Worm (Caenorhabditis elegans): ENCODE data around the gene Y19D2B.1.
"Not testable (repeated sequence)": the region's sequence is repeated elsewhere in the genome, so short reads cannot be mapped to it uniquely, and the experiment has no call there.

Gene Y19D2B.1

DNA sequence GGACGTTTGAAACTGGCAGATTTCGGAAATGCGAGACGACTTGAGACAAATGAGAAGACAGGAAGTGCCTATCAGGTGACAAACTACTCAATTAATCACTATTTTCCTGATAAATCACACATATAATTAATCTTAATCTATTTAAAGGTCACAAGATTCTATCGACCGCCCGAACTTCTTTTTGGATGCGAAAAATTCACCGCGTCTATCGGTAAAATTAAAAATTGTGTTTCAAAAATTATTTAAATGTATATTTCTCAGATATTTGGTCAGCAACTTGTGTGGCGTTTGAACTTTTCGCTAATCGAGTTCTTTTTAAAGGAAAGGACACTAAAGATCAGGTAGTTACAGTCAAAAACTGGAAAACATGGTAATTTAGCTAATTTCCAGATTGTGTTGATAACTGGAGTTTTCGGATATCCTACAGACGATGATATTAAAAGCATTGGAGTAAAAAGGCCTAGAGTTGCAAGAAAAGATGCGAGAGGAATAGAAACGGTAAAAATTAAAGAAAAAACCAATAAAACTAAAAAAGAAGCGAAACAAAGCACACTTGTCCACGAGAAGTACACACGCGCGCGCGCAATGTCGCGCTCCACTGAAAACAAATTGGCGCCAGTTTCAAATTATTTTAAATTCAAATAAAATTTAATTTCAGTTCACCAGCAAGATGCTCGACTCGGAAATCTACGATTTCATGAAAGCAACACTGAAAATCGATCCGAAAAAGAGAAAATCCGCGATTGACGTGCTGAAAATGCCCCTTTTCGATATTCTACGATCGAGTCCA lies 25.7 kb upstream of the Y19D2B.1 start:
- TF ChIP-seq klf-2 (GFP tag; conservative IDR thresholded peaks at IDR 0.05) (no peak), ref-1 (GFP tag; conservative IDR thresholded peaks at IDR 0.05) (no peak), ztf-23 (GFP tag; IDR thresholded peaks at IDR 0.05) (no peak), tab-1 (GFP tag; IDR thresholded peaks at IDR 0.05) (no peak), cog-1 (tag; optimal IDR thresholded peaks at IDR 0.05) (no peak), med-1 (GFP tag; optimal IDR thresholded peaks at IDR 0.05; ENCODE audit: insufficient read depth) (no peak), flt-1 (GFP tag; IDR thresholded peaks at IDR 0.05) (no peak)

DNA sequence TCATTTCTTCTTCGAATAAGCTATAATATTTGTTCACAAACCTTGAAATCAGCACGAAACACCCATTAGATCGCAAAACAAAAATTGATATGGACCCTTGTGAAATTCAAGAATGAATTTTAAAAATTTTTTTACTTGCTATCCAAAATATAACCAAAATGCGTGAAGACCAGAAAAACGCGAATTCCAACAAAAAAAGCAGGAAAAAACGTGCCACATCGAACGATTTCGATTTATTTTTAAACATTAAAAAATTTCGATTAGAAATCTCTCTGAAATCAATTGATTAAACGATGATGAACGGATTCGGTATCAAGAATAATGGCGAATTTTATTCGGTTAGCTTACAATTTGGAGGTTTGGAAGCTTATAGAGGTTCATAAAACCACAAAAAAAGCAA lies 24.5 kb upstream of the Y19D2B.1 start, which contains the start of the genes tceb-3 and gskl-1:
Gene tceb-3 (minus strand): TSS at position 101 of the 400 bp plus-strand sequence.
Gene gskl-1 (plus strand): TSS at position 243 of the 400 bp plus-strand sequence.
- TF ChIP-seq cog-1 (tag; optimal IDR thresholded peaks at IDR 0.05) (no peak), klf-2 (GFP tag; conservative IDR thresholded peaks at IDR 0.05) (no peak), flt-1 (GFP tag; IDR thresholded peaks at IDR 0.05) (no peak), tab-1 (GFP tag; IDR thresholded peaks at IDR 0.05) (no peak), ztf-23 (GFP tag; IDR thresholded peaks at IDR 0.05) (no peak), T22C8.4 (GFP tag; IDR thresholded peaks at IDR 0.05) (no peak), ref-1 (GFP tag; conservative IDR thresholded peaks at IDR 0.05) (no peak), ztf-29 (GFP tag; IDR thresholded peaks at IDR 0.05) (no peak), med-1 (GFP tag; optimal IDR thresholded peaks at IDR 0.05; ENCODE audit: insufficient read depth) (no peak)

DNA sequence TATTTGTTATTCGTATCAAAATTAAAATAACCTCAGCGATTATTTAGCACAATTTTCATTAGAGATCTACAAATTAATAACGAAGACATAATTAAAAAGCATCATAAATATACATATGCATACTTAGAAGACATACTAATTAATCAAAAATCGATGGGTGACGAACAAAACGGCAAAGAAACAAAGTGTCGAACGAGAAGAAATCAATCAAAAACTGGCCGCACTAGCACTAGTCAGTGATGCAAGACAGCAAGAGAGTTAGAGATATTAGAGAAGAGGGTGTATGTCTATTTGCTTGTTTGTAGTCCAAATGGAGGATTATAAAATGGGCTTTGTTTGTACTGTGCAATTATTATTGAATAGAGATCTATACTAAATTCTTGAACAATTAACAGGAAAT lies 24.1 kb upstream of the Y19D2B.1 start:
- TF ChIP-seq flt-1 (GFP tag; IDR thresholded peaks at IDR 0.05): no peak
- no peak for TF ChIP-seq ztf-23 (GFP tag; IDR thresholded peaks at IDR 0.05)
- no peak for TF ChIP-seq T22C8.4 (GFP tag; IDR thresholded peaks at IDR 0.05)

DNA sequence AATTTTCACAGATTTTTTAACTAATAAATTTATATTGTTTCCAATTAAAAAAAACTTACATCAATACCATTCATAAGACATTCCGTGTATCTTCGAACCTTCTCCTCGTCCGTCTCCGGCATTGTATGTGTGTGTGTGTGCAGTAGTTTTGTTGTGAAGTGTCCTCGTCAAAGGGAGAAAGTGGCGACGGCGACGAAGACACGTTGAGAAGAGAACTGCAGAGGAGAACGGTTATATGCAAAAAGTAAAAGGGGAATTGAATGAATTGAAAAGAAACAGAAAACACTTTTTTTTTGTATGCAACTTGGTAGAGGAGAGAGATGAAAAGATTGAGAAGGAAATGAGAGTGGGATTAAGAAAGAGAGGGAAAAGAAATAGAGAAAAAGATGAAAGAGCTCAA lies 22.7 kb upstream of the Y19D2B.1 start:
- TF ChIP-seq T22C8.4 (GFP tag; IDR thresholded peaks at IDR 0.05): no peak
- no peak for TF ChIP-seq tab-1 (GFP tag; IDR thresholded peaks at IDR 0.05)
- TF ChIP-seq ztf-23 (GFP tag; IDR thresholded peaks at IDR 0.05): no peak
- no peak for TF ChIP-seq med-1 (GFP tag; optimal IDR thresholded peaks at IDR 0.05; ENCODE audit: insufficient read depth)
- TF ChIP-seq ref-1 (GFP tag; conservative IDR thresholded peaks at IDR 0.05): no peak
- TF ChIP-seq flt-1 (GFP tag; IDR thresholded peaks at IDR 0.05): no peak
- no peak for TF ChIP-seq ztf-29 (GFP tag; IDR thresholded peaks at IDR 0.05)
- no peak for TF ChIP-seq cog-1 (tag; optimal IDR thresholded peaks at IDR 0.05)
- no peak for TF ChIP-seq klf-2 (GFP tag; conservative IDR thresholded peaks at IDR 0.05)

DNA sequence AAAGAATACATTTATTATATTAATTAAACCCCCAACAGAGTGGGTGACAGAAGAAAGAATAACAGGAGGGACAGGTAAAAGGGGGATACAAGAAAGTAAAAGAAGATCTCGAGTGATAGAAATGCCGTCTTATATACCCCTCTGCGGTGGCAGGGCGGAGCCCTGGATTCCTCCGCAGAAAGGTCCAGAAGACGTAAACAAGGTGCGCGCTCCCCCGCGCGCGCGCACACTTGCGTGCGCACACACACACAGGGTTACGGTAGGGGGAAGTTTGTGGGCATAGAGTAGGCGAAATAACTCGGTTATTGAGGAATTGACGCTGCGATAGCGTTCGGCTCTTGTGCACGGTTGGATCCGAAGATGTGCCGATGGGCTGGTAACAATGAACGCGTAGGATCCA lies 19.1 kb upstream of the Y19D2B.1 start, which contains the start of gene R03D7.15:
Gene R03D7.15 (plus strand): TSS at position 299 of the 400 bp plus-strand sequence.
- not testable (repeated sequence) for TF ChIP-seq T22C8.4 (GFP tag; IDR thresholded peaks at IDR 0.05); ztf-23 (GFP tag; IDR thresholded peaks at IDR 0.05); klf-2 (GFP tag; conservative IDR thresholded peaks at IDR 0.05)

DNA sequence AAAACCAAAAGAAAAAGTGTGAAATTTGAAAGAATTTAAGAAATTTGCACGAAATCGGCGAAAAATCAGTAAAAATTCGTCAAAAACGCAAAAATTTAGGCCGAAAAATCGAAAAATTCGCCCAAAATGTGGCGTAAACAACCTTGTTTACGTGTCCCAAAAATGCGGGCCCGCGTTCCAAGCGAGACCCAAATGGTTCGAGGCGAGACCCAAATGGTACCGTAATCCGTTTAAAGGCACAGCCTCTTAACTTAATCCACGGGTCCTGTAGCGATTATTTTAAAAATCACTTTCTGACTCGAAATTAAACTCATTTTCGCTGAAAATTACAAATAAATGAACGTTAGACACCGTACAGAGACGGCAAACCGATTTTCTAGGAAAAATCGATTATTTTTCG lies 12.6 kb upstream of the Y19D2B.1 start:
- TF ChIP-seq ztf-23 (GFP tag; IDR thresholded peaks at IDR 0.05) (no peak), flt-1 (GFP tag; IDR thresholded peaks at IDR 0.05) (no peak), T22C8.4 (GFP tag; IDR thresholded peaks at IDR 0.05) (no peak)

DNA sequence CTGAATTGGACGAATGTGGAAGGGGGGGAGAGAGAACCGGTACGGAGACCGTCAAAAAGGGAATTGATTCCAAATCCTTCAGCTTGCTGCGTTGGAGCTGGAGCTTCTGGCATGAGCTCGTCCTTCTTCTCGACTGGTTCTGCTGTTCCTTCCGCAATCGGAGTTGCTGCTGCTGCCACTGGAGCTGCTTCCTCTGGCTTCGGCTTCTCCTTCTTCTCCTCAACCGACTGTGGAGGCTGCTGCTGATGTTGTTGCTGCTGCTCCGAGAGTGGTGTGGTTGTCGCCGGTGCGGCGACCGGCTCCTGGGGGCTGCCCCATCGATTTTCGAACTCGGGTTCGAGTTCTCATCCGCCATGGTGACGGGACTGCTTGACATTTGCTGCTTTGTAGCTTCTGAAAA lies 12.0 kb upstream of the Y19D2B.1 start, which contains the start of gene R03D7.2:
Gene R03D7.2 (minus strand): TSS at position 399 of the 400 bp plus-strand sequence.
- TF ChIP-seq ztf-29 (GFP tag; IDR thresholded peaks at IDR 0.05) (no peak), tab-1 (GFP tag; IDR thresholded peaks at IDR 0.05) (no peak), flt-1 (GFP tag; IDR thresholded peaks at IDR 0.05) (no peak), klf-2 (GFP tag; conservative IDR thresholded peaks at IDR 0.05) (no peak), cog-1 (tag; optimal IDR thresholded peaks at IDR 0.05) (no peak), T22C8.4 (GFP tag; IDR thresholded peaks at IDR 0.05) (no peak), med-1 (GFP tag; optimal IDR thresholded peaks at IDR 0.05; ENCODE audit: insufficient read depth) (no peak), ref-1 (GFP tag; conservative IDR thresholded peaks at IDR 0.05) (no peak), ztf-23 (GFP tag; IDR thresholded peaks at IDR 0.05) (no peak)

DNA sequence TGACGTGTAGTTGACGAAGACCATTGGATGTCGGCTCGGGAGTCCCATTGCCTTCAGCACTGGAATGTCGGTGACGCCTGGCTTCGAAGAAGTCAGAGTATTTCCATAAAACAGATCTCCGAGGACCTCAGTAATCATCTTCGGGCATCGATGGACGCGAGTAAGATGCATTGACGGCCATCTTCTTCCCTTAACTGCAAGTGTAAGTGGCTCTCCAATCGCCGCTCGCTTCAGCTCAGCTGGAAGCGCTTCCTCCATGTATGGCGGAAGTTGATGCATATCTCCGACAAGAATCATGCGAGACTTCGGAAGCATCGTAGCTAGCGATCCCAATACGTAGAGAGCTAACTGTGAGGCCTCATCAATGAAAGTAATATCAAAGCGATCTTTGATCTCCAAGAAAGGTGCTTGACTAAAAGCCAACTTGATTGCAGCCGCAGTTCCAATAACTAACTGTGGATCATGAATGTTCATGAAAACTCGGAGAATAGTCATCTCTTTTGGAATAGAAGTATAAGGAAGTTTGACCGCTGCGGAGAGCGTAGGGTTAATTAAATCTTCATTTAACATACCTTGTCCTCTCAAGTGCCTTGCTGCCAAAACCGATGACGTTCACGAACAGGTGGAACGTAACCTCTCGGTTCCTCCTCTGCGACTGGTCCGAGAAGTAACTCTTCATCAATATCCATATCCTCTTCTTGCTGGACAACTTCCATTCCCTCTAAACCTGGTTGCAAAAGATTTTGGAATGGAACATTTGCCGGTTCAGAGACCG lies 11.4 kb upstream of the Y19D2B.1 start:
- TF ChIP-seq T22C8.4 (GFP tag; IDR thresholded peaks at IDR 0.05) (no peak), klf-2 (GFP tag; conservative IDR thresholded peaks at IDR 0.05) (no peak), cog-1 (tag; optimal IDR thresholded peaks at IDR 0.05) (no peak), ztf-23 (GFP tag; IDR thresholded peaks at IDR 0.05) (no peak), tab-1 (GFP tag; IDR thresholded peaks at IDR 0.05) (no peak), med-1 (GFP tag; optimal IDR thresholded peaks at IDR 0.05; ENCODE audit: insufficient read depth) (no peak), ref-1 (GFP tag; conservative IDR thresholded peaks at IDR 0.05) (no peak), ztf-29 (GFP tag; IDR thresholded peaks at IDR 0.05) (no peak), flt-1 (GFP tag; IDR thresholded peaks at IDR 0.05) (no peak)

DNA sequence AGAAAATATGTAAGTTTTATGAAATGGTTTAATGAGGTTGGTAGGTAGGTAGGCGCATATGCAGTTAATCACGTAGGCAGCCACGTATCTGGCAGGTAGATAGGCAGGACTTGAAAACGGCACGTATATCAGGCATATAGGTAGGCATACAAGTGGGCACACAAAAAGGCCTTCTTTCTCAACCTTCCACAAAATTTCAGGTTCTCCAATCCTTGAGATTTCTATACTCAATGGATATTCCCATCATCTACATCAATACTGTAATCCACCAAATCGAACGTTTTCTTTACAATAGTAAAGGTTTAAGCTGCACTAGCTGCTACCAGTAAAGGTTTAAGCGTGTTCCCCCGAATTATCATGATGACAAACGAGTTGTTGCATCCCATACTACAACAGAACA lies 9.5 kb upstream of the Y19D2B.1 start:
- no peak for TF ChIP-seq tab-1 (GFP tag; IDR thresholded peaks at IDR 0.05)
- TF ChIP-seq ztf-23 (GFP tag; IDR thresholded peaks at IDR 0.05): no peak
- no peak for TF ChIP-seq cog-1 (tag; optimal IDR thresholded peaks at IDR 0.05)
- TF ChIP-seq med-1 (GFP tag; optimal IDR thresholded peaks at IDR 0.05; ENCODE audit: insufficient read depth): no peak
- TF ChIP-seq ref-1 (GFP tag; conservative IDR thresholded peaks at IDR 0.05): no peak

Measured in whole organism, midembryonic.